Fruit fly (Drosophila melanogaster): ENCODE measurements around the gene CG43155.

CG43155 gene

dm6 chrX:11521561-11522546 lies 62.3 kb downstream of the CG43155 start (continued):
- TF ChIP-seq bsh (GFP tag; optimal IDR thresholded peaks at IDR 0.05) (peak in 1 of 2 experiments; percentile 82), CG2129 (GFP tag; IDR thresholded peaks at IDR 0.05; ENCODE audit: partially characterized antibody) (no peak), CG5245 (GFP tag; optimal IDR thresholded peaks at IDR 0.05) (peak; percentile 7), CG18476 (GFP tag; optimal IDR thresholded peaks at IDR 0.05) (peak; percentile 36), Abd-B (GFP tag; optimal IDR thresholded peaks at IDR 0.05) (peak; percentile 50), CG7839 (tag; optimal IDR thresholded peaks at IDR 0.05) (peak; percentile 68), CG12299 (tag; optimal IDR thresholded peaks at IDR 0.05) (no peak), Xbp1 (GFP tag; optimal IDR thresholded peaks at IDR 0.05) (peak; percentile 50), CG15601 (tag; optimal IDR thresholded peaks at IDR 0.05) (peak; percentile 39), Dref (GFP tag; IDR thresholded peaks at IDR 0.05) (no peak), CG14710 (tag; optimal IDR thresholded peaks at IDR 0.05) (peak; percentile 55), CG8290 (GFP tag; optimal IDR thresholded peaks at IDR 0.05) (no peak), CG8290 (tag; optimal IDR thresholded peaks at IDR 0.05) (peak in 1 of 2 experiments; percentile 3), kni (GFP tag; optimal IDR thresholded peaks at IDR 0.05) (peak; percentile 14), jumu (GFP tag; optimal IDR thresholded peaks at IDR 0.05) (no peak), oc (tag; optimal IDR thresholded peaks at IDR 0.05) (peak; percentile 72), CG15011 (GFP tag; optimal IDR thresholded peaks at IDR 0.05) (no peak), nom (GFP tag; optimal IDR thresholded peaks at IDR 0.05) (peak; percentile 26), CG30431 (GFP tag; optimal IDR thresholded peaks at IDR 0.05) (no peak), Dll (GFP tag; IDR thresholded peaks at IDR 0.05; ENCODE audit: partially characterized antibody) (no peak), tap (tag; optimal IDR thresholded peaks at IDR 0.05) (peak; percentile 68), cg (GFP tag; optimal IDR thresholded peaks at IDR 0.05) (no peak), org-1 (GFP tag; optimal IDR thresholded peaks at IDR 0.05) (peak; percentile 23), Hr78 (GFP tag; optimal IDR thresholded peaks at IDR 0.05) (peak in 1 of 2 experiments; percentile 97), eve (GFP tag; optimal IDR thresholded peaks at IDR 0.05) (peak in 1 of 2 experiments; percentile 65), CG17361 (GFP tag; IDR thresholded peaks at IDR 0.05) (peak; percentile 67; the same call in 2 of the 3 replicates), CG6854 (GFP tag; optimal IDR thresholded peaks at IDR 0.05) (no peak), jigr1 (GFP tag; IDR thresholded peaks at IDR 0.05) (no peak), Dek (tag; optimal IDR thresholded peaks at IDR 0.05) (peak; percentile 42), trem (tag; optimal IDR thresholded peaks at IDR 0.05) (peak; percentile 46), dati (GFP tag; IDR thresholded peaks at IDR 0.05) (no peak), chif (GFP tag; optimal IDR thresholded peaks at IDR 0.05) (peak in 1 of 2 experiments; percentile 46), nerfin-2 (GFP tag; IDR thresholded peaks at IDR 0.05; ENCODE audit: partially characterized antibody) (no peak), CG6683 (GFP tag; optimal IDR thresholded peaks at IDR 0.05) (no peak), HLH3B (GFP tag; IDR thresholded peaks at IDR 0.05) (peak; percentile 73), HHEX (GFP tag; optimal IDR thresholded peaks at IDR 0.05) (peak; percentile 54), CG6791 (GFP tag; IDR thresholded peaks at IDR 0.05; ENCODE audit: partially characterized antibody) (no peak), ap (GFP tag; IDR thresholded peaks at IDR 0.05) (peak; percentile 60), CG10979 (tag; optimal IDR thresholded peaks at IDR 0.05) (peak; percentile 65), CG14441 (GFP tag; IDR thresholded peaks at IDR 0.05) (peak; percentile 43), eyg (GFP tag; optimal IDR thresholded peaks at IDR 0.05) (no peak), CG1832 (GFP tag; optimal IDR thresholded peaks at IDR 0.05) (no peak), CG7963 (GFP tag; IDR thresholded peaks at IDR 0.05; ENCODE audit: partially characterized antibody) (no peak), az2 (GFP tag; optimal IDR thresholded peaks at IDR 0.05) (peak; percentile 66), CG11696 (GFP tag; IDR thresholded peaks at IDR 0.05) (peak; percentile 61; the same call in 1 of the 2 replicates), CG15073 (GFP tag; optimal IDR thresholded peaks at IDR 0.05) (no peak), sob (GFP tag; IDR thresholded peaks at IDR 0.05) (peak; percentile 40; the same call in 1 of the 2 replicates)
